Worm (Caenorhabditis elegans) whole organism, L2 larva: ENCODE measurements around the gene Y39G8B.9.

Experiments
- egl-27 ChIP-seq: sonication (generic microtip); optimal IDR thresholded peaks from 3 replicates; lab custom pipeline; 2017; ENCODE audit warnings: missing biosample characterization, missing genetic modification reagents, missing genetic modification characterization
- nhr-237 ChIP-seq: fragments of 150-350 bp; optimal IDR thresholded peaks from 2 replicates; lab custom pipeline; 2014; ENCODE audit warnings: missing biosample characterization, missing genetic modification characterization
- snpc-4 ChIP-seq: fragments of 150-350 bp; optimal IDR thresholded peaks from 2 replicates; lab custom pipeline; 2014; ENCODE audit warnings: missing biosample characterization, missing genetic modification characterization
- ztf-4 ChIP-seq: fragments of 150-350 bp; optimal IDR thresholded peaks from 2 replicates; lab custom pipeline; 2014; ENCODE audit warnings: missing biosample characterization, missing genetic modification characterization

ce11 chrII:13991741-13992140 lies 10.6 kb downstream of the Y39G8B.9 start, which contains the start of gene Y39G8B.5:
- TF ChIP-seq snpc-4 (tag; lab: Kevin White, UChicago) (no peak), nhr-237 (tag; lab: Kevin White, UChicago) (no peak), egl-27 (no peak), ztf-4 (tag; lab: Kevin White, UChicago) (no peak)
